Fruit fly (Drosophila melanogaster) S2 (cell line): ENCODE measurements around the gene MME1.

ENCODE experiments used
- CG8478 ChIP-seq: fragments of >200 bp; optimal IDR thresholded peaks from 2 replicates; lab custom pipeline; 2018
- CTCF ChIP-seq, 2 experiments: fragments of >200 bp; optimal IDR thresholded peaks; 2 replicates each; lab custom pipeline; 2018

The MME1 gene

DNA sequence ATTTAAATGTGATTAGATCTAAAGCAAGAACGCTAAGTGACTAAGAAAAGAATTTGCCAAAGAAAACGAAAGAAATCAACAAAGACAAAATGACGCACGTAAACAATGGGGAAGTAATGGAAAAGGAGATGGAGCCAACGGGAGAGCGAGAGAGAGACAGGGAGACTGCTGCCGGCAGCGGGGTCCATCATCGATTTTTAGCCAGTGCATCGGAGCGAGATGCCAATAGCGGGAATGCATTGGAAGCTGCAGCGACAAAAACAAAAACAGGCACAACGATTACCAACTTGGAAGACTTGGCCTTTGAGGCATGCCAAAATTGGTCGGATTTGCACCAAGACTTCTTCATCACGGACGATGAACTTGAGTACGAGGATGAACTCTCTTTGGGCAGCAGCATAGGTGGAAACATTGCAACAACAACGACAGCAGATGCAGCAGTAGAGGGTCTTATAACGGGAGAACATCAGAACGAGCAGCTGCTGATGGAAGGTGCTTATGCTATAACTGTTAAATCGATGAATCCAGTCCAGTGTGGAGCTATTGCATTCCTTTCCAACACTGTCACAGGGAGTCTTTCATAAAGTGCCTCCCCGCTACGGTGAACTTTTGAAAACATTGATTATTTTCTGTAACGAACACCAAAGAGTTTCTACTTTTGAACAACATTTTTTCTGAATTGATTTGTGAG lies 23.3 kb downstream of the MME1 start:
- TF ChIP-seq CG8478 (lab: Kevin White, UChicago) (no peak), CTCF (optimal IDR thresholded peaks at IDR 0.05; lab: Kevin White, UChicago) (no peak)

- no peak for TF ChIP-seq CTCF (optimal IDR thresholded peaks at IDR 0.05; lab: Kevin White, UChicago)
- no peak for TF ChIP-seq CG8478 (lab: Kevin White, UChicago)
Measured at dm6 chr2L:7051740-7052139, 24.4 kb downstream of the MME1 start.

DNA sequence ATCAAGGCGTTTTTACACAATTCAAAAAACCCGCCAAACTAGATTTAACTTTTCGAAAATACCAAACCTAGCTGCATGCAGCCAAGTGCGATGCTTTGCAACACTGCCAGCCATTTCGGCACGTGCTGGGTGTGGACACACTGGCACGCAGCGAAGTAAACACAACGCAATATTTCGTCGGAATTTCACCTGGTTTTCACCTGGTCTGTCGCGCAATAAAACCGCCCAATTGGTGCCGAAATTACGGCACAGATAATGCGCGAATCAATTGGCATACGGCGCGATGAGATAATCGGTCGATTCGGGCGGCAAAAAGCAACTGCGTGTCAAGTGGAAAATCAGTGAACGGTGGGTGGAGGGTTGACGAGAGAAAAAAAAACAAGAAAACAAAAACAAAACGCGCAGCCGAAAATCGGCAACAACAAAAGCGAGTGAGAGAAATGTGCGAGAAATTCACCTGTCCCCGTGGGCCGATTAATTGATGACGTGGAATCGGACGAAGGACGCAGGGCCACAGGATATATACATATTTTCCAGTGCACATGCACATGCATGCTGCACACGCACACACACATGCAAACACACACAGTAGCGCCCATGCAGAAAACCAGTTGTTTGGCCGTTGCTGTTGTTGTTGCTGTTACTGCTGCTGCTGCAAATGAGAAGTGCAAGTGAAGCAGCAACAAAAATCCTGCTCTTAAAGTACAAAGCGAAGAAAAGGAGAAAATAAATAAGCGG lies 29.0 kb downstream of the MME1 start, which contains the start of gene Mnn1:
Gene Mnn1 (plus strand): TSS at position 113 of the 738 bp plus-strand sequence.
- no peak for TF ChIP-seq CG8478 (lab: Kevin White, UChicago)
- peak; percentile 3 to 29 for TF ChIP-seq CTCF (optimal IDR thresholded peaks at IDR 0.05; lab: Kevin White, UChicago)

- TF ChIP-seq CTCF (optimal IDR thresholded peaks at IDR 0.05; lab: Kevin White, UChicago), result no peak
- TF ChIP-seq CG8478 (lab: Kevin White, UChicago), result no peak
Measured at dm6 chr2L:7060751-7061150, 33.4 kb downstream of the MME1 start, which contains the start of gene Mst27D. Gene Mst27D, minus strand, starts transcription at chr2L:7060851.

dm6 chr2L:7063721-7064179 lies 36.4 kb downstream of the MME1 start, which contains the start of gene Sem1:
Gene Sem1, plus strand, starts transcription at chr2L:7063986.
- TF ChIP-seq CG8478 (lab: Kevin White, UChicago) (no peak), CTCF (optimal IDR thresholded peaks at IDR 0.05; lab: Kevin White, UChicago) (no peak)

DNA sequence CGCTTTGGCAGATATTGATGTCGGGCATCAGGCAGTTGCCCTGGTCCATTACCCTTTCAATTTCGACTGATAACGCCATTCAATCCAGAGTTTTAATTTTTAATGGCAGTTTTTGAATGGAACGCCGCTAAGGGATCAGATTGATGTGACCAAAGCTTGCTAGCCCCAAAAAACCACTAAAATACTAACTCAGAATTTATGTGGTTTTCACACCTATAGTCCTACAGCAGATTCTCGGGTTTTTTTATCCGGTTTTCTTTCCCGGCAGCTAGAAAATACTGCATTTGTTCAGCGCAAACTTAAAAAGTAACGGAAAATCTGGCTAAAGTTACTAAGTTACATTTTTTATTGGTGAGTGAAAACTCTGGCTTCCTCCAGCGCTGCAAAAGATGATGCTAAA lies 38.4 kb downstream of the MME1 start, which contains the start of gene Nuf2:
Gene Nuf2 (minus strand): TSS at position 151 of the 400 bp plus-strand sequence.
- TF ChIP-seq CTCF (optimal IDR thresholded peaks at IDR 0.05; lab: Kevin White, UChicago) (peak in 1 of 2 experiments; percentile 12), CG8478 (lab: Kevin White, UChicago) (no peak)

dm6 chr2L:7067683-7068082 lies 40.4 kb downstream of the MME1 start, which contains the start of gene Ugt307A1:
Gene Ugt307A1, plus strand, starts transcription at chr2L:7067983.
- TF ChIP-seq CTCF (optimal IDR thresholded peaks at IDR 0.05; lab: Kevin White, UChicago) (no peak), CG8478 (lab: Kevin White, UChicago) (no peak)

dm6 chr2L:7071219-7071618 lies 43.9 kb downstream of the MME1 start:
- TF ChIP-seq CG8478 (lab: Kevin White, UChicago) (no peak), CTCF (optimal IDR thresholded peaks at IDR 0.05; lab: Kevin White, UChicago) (no peak)

- TF ChIP-seq CTCF (optimal IDR thresholded peaks at IDR 0.05; lab: Kevin White, UChicago) (no peak), CG8478 (lab: Kevin White, UChicago) (no peak)
Measured at dm6 chr2L:7071862-7072261, 44.5 kb downstream of the MME1 start.

- TF ChIP-seq CG8478 (lab: Kevin White, UChicago) (no peak), CTCF (optimal IDR thresholded peaks at IDR 0.05; lab: Kevin White, UChicago) (no peak)
Measured at dm6 chr2L:7073011-7073410, 45.7 kb downstream of the MME1 start.

dm6 chr2L:7076055-7076700 lies 48.9 kb downstream of the MME1 start:
- no peak for TF ChIP-seq CTCF (optimal IDR thresholded peaks at IDR 0.05; lab: Kevin White, UChicago)
- TF ChIP-seq CG8478 (lab: Kevin White, UChicago), result no peak

DNA sequence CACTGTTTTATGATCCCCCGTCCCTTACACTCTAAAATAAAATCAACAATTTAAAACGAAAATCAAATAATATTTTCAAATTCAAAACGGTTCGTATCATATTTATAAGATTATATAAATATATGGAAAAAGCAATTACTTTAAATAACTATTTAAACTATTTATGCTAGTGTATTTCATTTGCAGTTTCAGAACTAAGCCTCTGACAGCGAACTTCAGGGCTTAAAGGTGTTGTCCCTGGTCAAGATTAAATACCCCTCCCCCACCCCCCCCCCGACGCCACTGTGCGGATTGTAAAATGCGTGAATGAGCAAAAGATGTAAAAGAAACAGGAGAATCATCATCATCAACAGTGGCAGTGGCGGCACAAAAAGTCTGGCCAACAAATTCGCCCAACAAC lies 49.5 kb downstream of the MME1 start:
- TF ChIP-seq CTCF (optimal IDR thresholded peaks at IDR 0.05; lab: Kevin White, UChicago) (no peak), CG8478 (lab: Kevin White, UChicago) (no peak)
